Fruit fly (Drosophila melanogaster): ENCODE data around the gene ssp2.

Gene ssp2

dm6 chr3L:13957789-13958188, 7.2 kb upstream of the ssp2 start:
- TF ChIP-seq usp (GFP tag; optimal IDR thresholded peaks at IDR 0.05) (no peak), pan (optimal IDR thresholded peaks at IDR 0.05) (no peak), psq (optimal IDR thresholded peaks at IDR 0.05) (no peak), CG8478 (optimal IDR thresholded peaks at IDR 0.05) (no peak), EcR (GFP tag; optimal IDR thresholded peaks at IDR 0.05) (no peak), Dll (optimal IDR thresholded peaks at IDR 0.05) (no peak)

DNA sequence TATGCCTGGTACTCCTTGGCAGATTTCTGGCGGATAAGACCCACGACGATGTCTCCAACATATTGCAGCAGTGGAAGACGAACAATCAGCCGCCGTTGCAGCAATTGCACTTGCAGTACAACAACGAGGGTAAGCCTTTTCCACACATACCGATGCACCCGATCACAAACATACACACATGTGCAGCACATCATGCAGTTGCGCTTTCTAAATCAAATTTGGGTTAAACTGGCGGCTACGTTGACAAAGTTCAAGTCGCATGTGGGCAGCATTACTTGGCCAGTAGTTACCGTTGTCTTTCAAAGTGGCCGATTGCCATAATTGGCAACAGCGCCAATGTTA, 470 bp downstream of the ssp2 start:
- TF ChIP-seq pan (optimal IDR thresholded peaks at IDR 0.05) = no peak
- TF ChIP-seq usp (GFP tag; optimal IDR thresholded peaks at IDR 0.05) = no peak
- TF ChIP-seq EcR (GFP tag; optimal IDR thresholded peaks at IDR 0.05) = no peak
- TF ChIP-seq psq (optimal IDR thresholded peaks at IDR 0.05) = no peak
- TF ChIP-seq CG8478 (optimal IDR thresholded peaks at IDR 0.05) = no peak
- TF ChIP-seq Dll (optimal IDR thresholded peaks at IDR 0.05) = no peak

DNA sequence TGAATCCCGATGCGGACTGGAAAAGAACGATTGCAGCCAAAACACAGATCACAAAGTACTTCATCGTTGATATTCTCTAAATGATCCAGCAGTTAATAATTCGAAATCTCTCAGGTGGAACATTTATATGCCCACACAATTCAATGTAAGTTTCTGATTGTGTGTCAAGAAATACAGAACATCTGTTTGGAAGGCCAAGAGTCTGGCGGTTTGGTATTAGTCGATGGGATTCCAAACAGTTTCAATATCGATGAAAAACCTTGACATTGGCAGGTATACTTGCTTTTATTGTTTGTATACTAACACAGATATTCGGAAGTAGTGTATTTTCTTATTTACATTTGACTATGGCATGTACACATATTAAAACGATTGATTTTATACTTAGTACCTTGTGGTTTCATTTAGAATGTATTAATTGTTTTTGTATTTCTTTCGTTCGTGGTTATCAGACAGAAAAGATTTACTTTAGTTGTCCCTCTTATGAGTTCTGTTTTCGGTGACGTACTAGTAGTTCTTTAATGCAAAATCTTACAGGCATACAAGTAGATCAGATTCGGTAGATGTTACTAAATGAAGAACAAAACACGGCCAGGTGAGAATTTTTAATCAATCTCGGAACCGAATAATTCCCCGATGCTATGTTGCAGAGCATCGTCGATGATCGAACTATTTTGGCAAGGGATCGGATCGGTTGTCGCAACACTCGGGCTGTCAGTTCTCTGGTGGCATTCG, 8.5 kb downstream of the ssp2 start, which contains the start of the genes CG13738 and Hsc70-1:
Gene CG13738 (minus strand): TSS at position 101 of the 735 bp plus-strand sequence.
Gene Hsc70-1 (plus strand): TSS at position 685 of the 735 bp plus-strand sequence.
- TF ChIP-seq EcR (GFP tag; optimal IDR thresholded peaks at IDR 0.05) (no peak), psq (optimal IDR thresholded peaks at IDR 0.05) (no peak), CG8478 (optimal IDR thresholded peaks at IDR 0.05) (no peak), usp (GFP tag; optimal IDR thresholded peaks at IDR 0.05) (no peak), pan (optimal IDR thresholded peaks at IDR 0.05) (no peak)

DNA sequence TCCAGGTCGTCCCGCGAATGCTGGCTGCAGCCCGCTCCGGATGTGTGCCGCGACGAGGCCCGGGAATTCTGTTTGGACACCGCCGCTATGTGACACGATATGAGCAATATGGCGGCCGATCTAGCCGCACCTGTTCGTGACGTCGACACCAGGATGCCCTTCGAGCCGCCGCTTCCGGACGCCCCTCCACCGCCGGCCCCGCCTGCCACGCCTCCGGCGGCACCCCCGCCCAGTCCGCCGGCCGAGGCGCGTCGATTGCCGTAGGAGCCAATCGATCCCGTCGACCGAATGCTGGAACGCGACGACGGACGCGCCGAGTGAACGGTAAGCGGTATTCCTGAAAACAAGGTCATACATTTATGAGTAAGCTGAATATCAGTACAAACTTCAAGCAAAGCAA, 17.5 kb downstream of the ssp2 start:
- TF ChIP-seq EcR (GFP tag; optimal IDR thresholded peaks at IDR 0.05) = no peak
- TF ChIP-seq pan (optimal IDR thresholded peaks at IDR 0.05) = no peak
- no peak for TF ChIP-seq usp (GFP tag; optimal IDR thresholded peaks at IDR 0.05)
- no peak for TF ChIP-seq CG8478 (optimal IDR thresholded peaks at IDR 0.05)
- no peak for TF ChIP-seq psq (optimal IDR thresholded peaks at IDR 0.05)
- TF ChIP-seq Dll (optimal IDR thresholded peaks at IDR 0.05) = no peak

DNA sequence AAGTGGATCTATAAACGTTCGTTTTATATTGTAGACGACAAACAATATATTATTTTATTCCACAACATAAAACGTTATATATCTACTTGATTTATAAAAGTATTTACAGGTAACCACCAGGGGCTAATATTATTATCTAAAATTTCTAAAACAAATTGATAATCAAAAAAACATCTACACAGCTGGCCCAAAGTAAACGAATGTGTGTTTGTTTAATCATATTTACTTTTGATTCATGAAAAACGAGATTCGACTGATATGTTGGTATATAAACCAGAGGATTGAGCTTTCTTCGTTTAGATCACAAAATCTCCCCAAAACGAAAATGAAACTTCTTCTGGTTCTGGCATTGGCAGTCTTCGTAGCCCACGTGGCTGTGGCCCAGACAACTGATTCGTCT, 21.3 kb downstream of the ssp2 start, which contains the start of gene CG17362:
Gene CG17362 (plus strand): TSS at position 291 of the 400 bp plus-strand sequence.
- TF ChIP-seq usp (GFP tag; optimal IDR thresholded peaks at IDR 0.05) (no peak), CG8478 (optimal IDR thresholded peaks at IDR 0.05) (no peak), EcR (GFP tag; optimal IDR thresholded peaks at IDR 0.05) (no peak), Dll (optimal IDR thresholded peaks at IDR 0.05) (no peak), psq (optimal IDR thresholded peaks at IDR 0.05) (no peak), pan (optimal IDR thresholded peaks at IDR 0.05) (no peak)

DNA sequence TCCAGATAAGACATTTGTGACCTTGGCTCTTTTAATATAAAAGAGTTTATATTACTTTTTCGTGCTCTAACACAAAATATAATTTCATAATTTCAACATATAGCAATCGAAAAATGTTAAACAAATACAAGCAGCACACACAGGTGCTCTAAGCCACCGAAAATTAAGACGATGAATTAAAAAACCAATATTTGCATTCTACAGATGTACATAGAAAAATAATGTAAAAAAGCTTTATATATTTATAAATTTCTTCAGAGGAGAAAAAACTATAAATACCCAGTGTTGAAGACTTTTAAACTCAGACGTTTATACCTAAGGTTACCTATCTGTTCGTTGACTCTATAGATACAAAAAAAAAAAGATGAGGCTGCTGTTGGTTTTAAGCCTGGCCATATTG, 22.6 kb downstream of the ssp2 start, which contains the start of gene CG9040:
Gene CG9040 (plus strand): TSS at position 301 of the 400 bp plus-strand sequence.
- TF ChIP-seq usp (GFP tag; optimal IDR thresholded peaks at IDR 0.05) = no peak
- no peak for TF ChIP-seq pan (optimal IDR thresholded peaks at IDR 0.05)
- TF ChIP-seq CG8478 (optimal IDR thresholded peaks at IDR 0.05) = no peak
- TF ChIP-seq Dll (optimal IDR thresholded peaks at IDR 0.05) = no peak
- TF ChIP-seq psq (optimal IDR thresholded peaks at IDR 0.05) = no peak
- TF ChIP-seq EcR (GFP tag; optimal IDR thresholded peaks at IDR 0.05) = no peak

- TF ChIP-seq Dll (optimal IDR thresholded peaks at IDR 0.05) = no peak
- no peak for TF ChIP-seq CG8478 (optimal IDR thresholded peaks at IDR 0.05)
- no peak for TF ChIP-seq EcR (GFP tag; optimal IDR thresholded peaks at IDR 0.05)
- TF ChIP-seq psq (optimal IDR thresholded peaks at IDR 0.05) = no peak
- no peak for TF ChIP-seq pan (optimal IDR thresholded peaks at IDR 0.05)
- no peak for TF ChIP-seq usp (GFP tag; optimal IDR thresholded peaks at IDR 0.05)
Observed at dm6 chr3L:13991314-13991713, 26.3 kb downstream of the ssp2 start.

DNA sequence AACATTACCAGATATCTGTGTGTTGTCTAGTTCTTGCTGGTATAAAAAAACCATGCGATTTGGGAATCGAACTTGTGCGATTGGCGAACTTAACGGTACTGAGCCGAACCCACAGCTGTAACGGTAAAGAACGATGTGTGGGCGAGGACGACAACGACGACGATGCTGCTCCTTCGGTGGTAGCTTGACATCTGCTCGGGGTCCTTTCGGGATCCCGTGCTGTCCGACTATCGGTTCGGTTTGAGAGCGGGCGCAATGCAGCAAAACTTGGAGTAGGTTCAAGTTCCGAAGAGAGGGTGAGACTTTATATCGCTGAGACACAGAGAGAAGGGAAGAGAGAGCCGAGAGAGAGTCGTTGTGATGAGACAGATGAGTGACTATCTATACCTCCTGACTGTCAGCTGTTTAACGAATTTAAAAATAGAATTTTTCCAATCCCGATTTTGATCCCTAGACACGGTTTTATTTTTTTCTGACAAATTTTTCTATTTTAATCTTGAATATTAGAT, 28.3 kb downstream of the ssp2 start, which contains the start of gene CG17364:
Gene CG17364 (minus strand): TSS at position 168 of the 509 bp plus-strand sequence.
- no peak for TF ChIP-seq psq (optimal IDR thresholded peaks at IDR 0.05)

dm6 chr3L:13993742-13994719, 29.0 kb downstream of the ssp2 start, which contains the start of gene CtsK1:
TSS of gene CtsK1 (plus strand) at chr3L:13994231.
- TF ChIP-seq usp (GFP tag; optimal IDR thresholded peaks at IDR 0.05) (no peak), pan (optimal IDR thresholded peaks at IDR 0.05) (no peak), CG8478 (optimal IDR thresholded peaks at IDR 0.05) (no peak), Dll (optimal IDR thresholded peaks at IDR 0.05) (no peak), EcR (GFP tag; optimal IDR thresholded peaks at IDR 0.05) (no peak), psq (optimal IDR thresholded peaks at IDR 0.05) (no peak)

- TF ChIP-seq pan (optimal IDR thresholded peaks at IDR 0.05) = no peak
- no peak for TF ChIP-seq EcR (GFP tag; optimal IDR thresholded peaks at IDR 0.05)
- no peak for TF ChIP-seq psq (optimal IDR thresholded peaks at IDR 0.05)
- no peak for TF ChIP-seq CG8478 (optimal IDR thresholded peaks at IDR 0.05)
- TF ChIP-seq Dll (optimal IDR thresholded peaks at IDR 0.05) = no peak
- TF ChIP-seq usp (GFP tag; optimal IDR thresholded peaks at IDR 0.05) = no peak
Observed at dm6 chr3L:13996437-13996836, 31.4 kb downstream of the ssp2 start.

dm6 chr3L:13996992-13997391, 32.0 kb downstream of the ssp2 start, which contains the start of gene CG17361:
TSS of gene CG17361 (plus strand) at chr3L:13997191.
- no peak for TF ChIP-seq psq (optimal IDR thresholded peaks at IDR 0.05)
- TF ChIP-seq CG8478 (optimal IDR thresholded peaks at IDR 0.05) = no peak
- no peak for TF ChIP-seq usp (GFP tag; optimal IDR thresholded peaks at IDR 0.05)
- TF ChIP-seq pan (optimal IDR thresholded peaks at IDR 0.05) = no peak
- no peak for TF ChIP-seq EcR (GFP tag; optimal IDR thresholded peaks at IDR 0.05)
- no peak for TF ChIP-seq Dll (optimal IDR thresholded peaks at IDR 0.05)

Measured in whole organism.